Worm (Caenorhabditis elegans) whole organism, L3 larva: Measurements from ENCODE around the gene sip-1.

Source experiments
- R02D3.7 ChIP-seq: fragments of 150-350 bp; optimal IDR thresholded peaks from 2 replicates; lab custom pipeline; 2014; ENCODE audit warnings: missing biosample characterization, missing genetic modification characterization
- ZK546.5 ChIP-seq: sonication (generic microtip); optimal IDR thresholded peaks from 2 replicates; lab custom pipeline; 2017; ENCODE audit warnings: missing biosample characterization, missing genetic modification characterization
- aly-2 ChIP-seq: fragments of 150-350 bp; optimal IDR thresholded peaks from 2 replicates; lab custom pipeline; 2014; ENCODE audit warnings: missing biosample characterization, missing genetic modification characterization
- ama-1 ChIP-seq: fragments of 150-350 bp; optimal IDR thresholded peaks from 2 replicates; lab custom pipeline; 2018
- ceh-16 ChIP-seq: sonication (generic microtip); optimal IDR thresholded peaks from 2 replicates; lab custom pipeline; 2017; ENCODE audit warnings: missing biosample characterization, missing genetic modification characterization
- ceh-28 ChIP-seq: fragments of 150-350 bp; optimal IDR thresholded peaks from 2 replicates; lab custom pipeline; 2014; ENCODE audit warnings: missing biosample characterization, missing genetic modification reagents, missing genetic modification characterization
- ceh-82 ChIP-seq: fragments of 150-350 bp; optimal IDR thresholded peaks from 2 replicates; lab custom pipeline; 2014; ENCODE audit warnings: missing biosample characterization, missing genetic modification characterization
- ceh-9 ChIP-seq: sonication (generic microtip); optimal IDR thresholded peaks from 2 replicates; lab custom pipeline; 2018; ENCODE audit warnings: missing biosample characterization, missing genetic modification characterization
- daf-12 ChIP-seq: fragments of 150-350 bp; optimal IDR thresholded peaks from 2 replicates; lab custom pipeline; 2014; ENCODE audit warnings: missing biosample characterization, missing genetic modification reagents, missing genetic modification characterization
- egl-27 ChIP-seq: sonication (generic microtip); optimal IDR thresholded peaks from 4 replicates; lab custom pipeline; 2017; ENCODE audit warnings: missing biosample characterization, missing genetic modification reagents, missing genetic modification characterization
- egl-5 ChIP-seq: fragments of 150-350 bp; optimal IDR thresholded peaks from 2 replicates; lab custom pipeline; 2017; ENCODE audit warnings: missing biosample characterization, missing genetic modification reagents, missing genetic modification characterization, inconsistent platforms
- elt-1 ChIP-seq: fragments of 150-350 bp; optimal IDR thresholded peaks from 2 replicates; lab custom pipeline; 2014; ENCODE audit warnings: missing biosample characterization, missing genetic modification characterization
- elt-2 ChIP-seq: sonication (generic microtip); optimal IDR thresholded peaks from 2 replicates; lab custom pipeline; 2016; ENCODE audit warnings: missing genetic modification reagents, mild to moderate bottlenecking, missing genetic modification characterization, missing compliant biosample characterization
- elt-3 ChIP-seq, 3 experiments: fragments of 150-350 bp in 1 of 3; sonication (generic microtip) in 2 of 3; optimal IDR thresholded peaks; 2 replicates in 2 of 3; 4 replicates in 1 of 3; lab custom pipeline; 2014 to 2017; ENCODE audit warnings: missing biosample characterization in 3 of 3, missing genetic modification characterization in 3 of 3
- eor-1 ChIP-seq, 2 experiments: fragments of 150-350 bp; optimal IDR thresholded peaks; 2 replicates each; lab custom pipeline; 2014 to 2018; ENCODE audit warnings: missing biosample characterization in 2 of 2, missing genetic modification characterization in 2 of 2
- fkh-10 ChIP-seq: sonication (generic microtip); optimal IDR thresholded peaks from 2 replicates; lab custom pipeline; 2017; ENCODE audit warnings: missing biosample characterization, missing genetic modification reagents, missing genetic modification characterization
- fkh-2 ChIP-seq: fragments of 150-350 bp; optimal IDR thresholded peaks from 2 replicates; lab custom pipeline; 2014; ENCODE audit warnings: missing biosample characterization, missing genetic modification reagents, missing genetic modification characterization
- fos-1 ChIP-seq: fragments of 150-350 bp; optimal IDR thresholded peaks from 2 replicates; lab custom pipeline; 2014; ENCODE audit warnings: missing biosample characterization, missing genetic modification characterization
- hmg-11 ChIP-seq: sonication (generic microtip); optimal IDR thresholded peaks from 2 replicates; lab custom pipeline; 2016; ENCODE audit warnings: missing genetic modification characterization, missing compliant biosample characterization
- jun-1 ChIP-seq: fragments of 150-350 bp; optimal IDR thresholded peaks from 2 replicates; lab custom pipeline; 2014; ENCODE audit warnings: missing biosample characterization, missing genetic modification reagents, missing genetic modification characterization
- lin-15B ChIP-seq: fragments of 150-350 bp; optimal IDR thresholded peaks from 2 replicates; lab custom pipeline; 2014; ENCODE audit warnings: missing biosample characterization, missing genetic modification characterization
- lin-39 ChIP-seq: fragments of 150-350 bp; optimal IDR thresholded peaks from 2 replicates; lab custom pipeline; 2018; ENCODE audit warnings: missing biosample characterization, missing genetic modification reagents, missing genetic modification characterization
- lsy-12 ChIP-seq: sonication (generic microtip); optimal IDR thresholded peaks from 2 replicates; lab custom pipeline; 2016; ENCODE audit warnings: mild to moderate bottlenecking, missing genetic modification characterization, missing compliant biosample characterization
- mdl-1 ChIP-seq: fragments of 150-350 bp; optimal IDR thresholded peaks from 2 replicates; lab custom pipeline; 2014; ENCODE audit warnings: missing biosample characterization, missing genetic modification characterization
- mml-1 ChIP-seq: fragments of 150-350 bp; sonication (generic microtip); optimal IDR thresholded peaks from 3 replicates; lab custom pipeline; 2014; ENCODE audit warnings: missing biosample characterization, missing genetic modification characterization
- nfya-1 ChIP-seq: sonication (generic microtip); optimal IDR thresholded peaks from 2 replicates; lab custom pipeline; 2017; ENCODE audit warnings: missing genetic modification characterization, mild to moderate bottlenecking, missing compliant biosample characterization, antibody characterized with exemption, moderate library complexity; ENCODE audit not compliant: insufficient read depth
- nhr-11 ChIP-seq: fragments of 150-350 bp; optimal IDR thresholded peaks from 2 replicates; lab custom pipeline; 2014; ENCODE audit warnings: missing biosample characterization, missing genetic modification characterization
- nhr-12 ChIP-seq: fragments of 150-350 bp; optimal IDR thresholded peaks from 2 replicates; lab custom pipeline; 2014; ENCODE audit warnings: missing biosample characterization, missing genetic modification characterization
- nhr-23 ChIP-seq: fragments of 150-350 bp; optimal IDR thresholded peaks from 2 replicates; lab custom pipeline; 2014; ENCODE audit warnings: missing biosample characterization, missing genetic modification reagents, missing genetic modification characterization
- nhr-237 ChIP-seq: fragments of 150-350 bp; optimal IDR thresholded peaks from 2 replicates; lab custom pipeline; 2014; ENCODE audit warnings: missing biosample characterization, missing genetic modification characterization
- nhr-25 ChIP-seq: sonication (generic microtip); optimal IDR thresholded peaks from 2 replicates; lab custom pipeline; 2017; ENCODE audit warnings: missing biosample characterization, missing genetic modification characterization
- nhr-28 ChIP-seq: fragments of 150-350 bp; optimal IDR thresholded peaks from 2 replicates; lab custom pipeline; 2014; ENCODE audit warnings: missing biosample characterization, missing genetic modification characterization
- nhr-43 ChIP-seq: sonication (generic microtip); optimal IDR thresholded peaks from 2 replicates; lab custom pipeline; 2016; ENCODE audit warnings: mild to moderate bottlenecking, missing genetic modification characterization, missing compliant biosample characterization; ENCODE audit not compliant: poor library complexity, severe bottlenecking
- nhr-67 ChIP-seq: fragments of 150-350 bp; optimal IDR thresholded peaks from 2 replicates; lab custom pipeline; 2014; ENCODE audit warnings: missing biosample characterization, missing genetic modification characterization
- nhr-76 ChIP-seq: fragments of 150-350 bp; sonication (generic microtip); optimal IDR thresholded peaks from 5 replicates; lab custom pipeline; 2014; ENCODE audit warnings: missing biosample characterization, missing genetic modification characterization
- nhr-77 ChIP-seq: fragments of 150-350 bp; optimal IDR thresholded peaks from 2 replicates; lab custom pipeline; 2014; ENCODE audit warnings: missing biosample characterization, missing genetic modification characterization
- pha-4 ChIP-seq: fragments of 150-350 bp; optimal IDR thresholded peaks from 2 replicates; lab custom pipeline; 2014; ENCODE audit warnings: missing biosample characterization, missing genetic modification reagents, missing genetic modification characterization
- pqm-1 ChIP-seq: fragments of 150-350 bp; optimal IDR thresholded peaks from 2 replicates; lab custom pipeline; 2017; ENCODE audit warnings: missing biosample characterization, missing genetic modification characterization, inconsistent platforms
- sea-2 ChIP-seq: fragments of 150-350 bp; sonication (generic microtip); optimal IDR thresholded peaks from 4 replicates; lab custom pipeline; 2014; ENCODE audit warnings: missing biosample characterization, missing genetic modification reagents, missing genetic modification characterization
- skn-1 ChIP-seq: fragments of 150-350 bp; optimal IDR thresholded peaks from 2 replicates; lab custom pipeline; 2014; ENCODE audit warnings: missing biosample characterization, missing genetic modification characterization
- snpc-4 ChIP-seq: fragments of 150-350 bp; optimal IDR thresholded peaks from 2 replicates; lab custom pipeline; 2014; ENCODE audit warnings: missing biosample characterization, missing genetic modification characterization
- tbx-2 ChIP-seq: sonication (generic microtip); optimal IDR thresholded peaks from 2 replicates; lab custom pipeline; 2016; ENCODE audit warnings: mild to moderate bottlenecking, missing genetic modification characterization, missing compliant biosample characterization
- unc-39 ChIP-seq: sonication (generic microtip); optimal IDR thresholded peaks from 4 replicates; lab custom pipeline; 2017; ENCODE audit warnings: missing biosample characterization, missing genetic modification characterization
- unc-62 ChIP-seq: fragments of 150-350 bp; sonication (generic microtip); optimal IDR thresholded peaks from 4 replicates; lab custom pipeline; 2014; ENCODE audit warnings: missing biosample characterization, missing genetic modification reagents, missing genetic modification characterization
- zag-1 ChIP-seq: fragments of 150-350 bp; optimal IDR thresholded peaks from 2 replicates; lab custom pipeline; 2014; ENCODE audit warnings: missing biosample characterization, missing genetic modification characterization
- ztf-11 ChIP-seq: fragments of 150-350 bp; optimal IDR thresholded peaks from 2 replicates; lab custom pipeline; 2014; ENCODE audit warnings: missing biosample characterization, missing genetic modification characterization
- ztf-4 ChIP-seq: fragments of 150-350 bp; optimal IDR thresholded peaks from 2 replicates; lab custom pipeline; 2014; ENCODE audit warnings: missing biosample characterization, missing genetic modification characterization

The sip-1 gene

DNA sequence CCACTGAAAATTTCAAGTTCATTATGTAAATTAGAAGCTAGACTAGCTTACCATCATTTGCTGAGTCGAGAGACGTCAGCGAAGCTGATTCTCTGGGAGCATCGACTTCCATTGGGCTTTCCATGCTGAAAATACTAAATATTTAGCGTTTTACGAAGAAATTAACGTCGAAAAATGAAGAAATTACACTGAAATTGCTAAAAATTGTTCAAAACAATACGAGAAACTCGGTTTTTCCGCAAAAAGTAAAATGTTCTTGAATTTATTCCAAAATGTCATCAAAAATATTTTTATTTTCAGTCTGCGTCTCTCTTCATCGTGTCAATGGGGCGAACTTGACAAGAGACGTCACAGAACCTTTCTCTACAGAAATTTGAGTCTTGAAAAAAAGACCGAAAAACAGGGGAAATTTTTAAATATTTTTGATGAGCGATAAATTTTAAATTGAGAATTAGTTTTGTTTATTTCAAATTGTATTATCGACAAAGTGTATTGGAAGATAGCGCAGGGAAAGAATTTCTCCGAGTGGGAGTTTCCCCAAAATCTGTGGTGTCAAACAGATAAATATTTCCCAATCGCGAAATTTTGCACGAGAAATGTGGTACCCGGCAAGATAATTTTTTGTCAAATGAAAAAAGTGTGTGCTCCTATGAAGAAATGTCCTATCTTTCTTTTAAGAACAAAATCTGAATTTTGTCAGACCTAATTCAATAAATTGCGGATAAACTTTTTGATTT, 46.0 kb downstream of the sip-1 start, which contains the start of gene ecps-1:
TSS of gene ecps-1 (minus strand) at position 125 of the 737 bp plus-strand sequence.
- TF ChIP-seq nhr-11 (tag; lab: Kevin White, UChicago) (peak; percentile 45), pha-4 (peak; percentile 97), eor-1 (tag; optimal IDR thresholded peaks at IDR 0.05; lab: Kevin White, UChicago) (no peak), hmg-11 (tag; lab: Kevin White, UChicago) (no peak), aly-2 (no peak), nhr-237 (tag; lab: Kevin White, UChicago) (no peak), elt-1 (tag; lab: Kevin White, UChicago) (peak; percentile 13), fos-1 (tag; lab: Kevin White, UChicago) (no peak), zag-1 (tag; lab: Kevin White, UChicago) (peak; percentile 9), ceh-82 (tag; lab: Kevin White, UChicago) (peak; percentile 62), sea-2 (GFP tag; lab: Kevin White, UChicago) (no peak), nhr-25 (tag; lab: Kevin White, UChicago) (peak; percentile 76), egl-5 (peak; percentile 7), unc-39 (tag; lab: Kevin White, UChicago) (no peak), nhr-76 (tag; lab: Kevin White, UChicago) (no peak), nhr-67 (tag; lab: Kevin White, UChicago) (no peak), nhr-28 (tag; lab: Kevin White, UChicago) (no peak), fkh-10 (peak; percentile 53), pqm-1 (tag; lab: Kevin White, UChicago) (peak; percentile 57), snpc-4 (tag; lab: Kevin White, UChicago) (peak; percentile 68), ceh-28 (tag; lab: Kevin White, UChicago) (peak; percentile 77), nhr-23 (tag; lab: Kevin White, UChicago) (peak; percentile 89), lin-39 (peak; percentile 32), ZK546.5 (tag; lab: Kevin White, UChicago) (no peak), ztf-11 (tag; lab: Kevin White, UChicago) (no peak), daf-12 (tag; lab: Kevin White, UChicago) (no peak), ama-1 (lab: Kevin White, UChicago) (no peak), unc-62 (peak; percentile 12), nhr-43 (tag; lab: Kevin White, UChicago) (peak; percentile 89), lsy-12 (tag; lab: Kevin White, UChicago) (peak; percentile 81), skn-1 (tag; lab: Kevin White, UChicago) (peak; percentile 97), ceh-9 (tag; lab: Kevin White, UChicago) (no peak), R02D3.7 (tag; lab: Kevin White, UChicago) (peak; percentile 86), nhr-12 (no peak), lin-15B (tag; lab: Kevin White, UChicago) (peak; percentile 93), ceh-16 (tag; lab: Kevin White, UChicago) (no peak), elt-3 (tag; optimal IDR thresholded peaks at IDR 0.05; lab: Kevin White, UChicago) (no peak), fkh-2 (tag; lab: Kevin White, UChicago) (no peak), tbx-2 (tag; lab: Kevin White, UChicago) (no peak), mdl-1 (tag; lab: Kevin White, UChicago) (peak; percentile 32), ztf-4 (tag; lab: Kevin White, UChicago) (no peak), egl-27 (tag; lab: Kevin White, UChicago) (no peak), nhr-77 (tag; lab: Kevin White, UChicago) (no peak), mml-1 (tag; lab: Kevin White, UChicago) (no peak), jun-1 (tag; lab: Kevin White, UChicago) (peak; percentile 63), elt-2 (tag; lab: Kevin White, UChicago) (peak; percentile 51), nfya-1 (tag; lab: Kevin White, UChicago) (no peak)
